Fruit fly (Drosophila melanogaster): ENCODE data around the gene CG32638.

- TF ChIP-seq D1 (tag; optimal IDR thresholded peaks at IDR 0.05) (no peak), gl (tag; optimal IDR thresholded peaks at IDR 0.05) (no peak), CG12605 (GFP tag; IDR thresholded peaks at IDR 0.05) (no peak), CG4496 (GFP tag; IDR thresholded peaks at IDR 0.05) (peak; percentile 79; the same call in 2 of the 3 replicates), Pif1B (GFP tag; optimal IDR thresholded peaks at IDR 0.05) (peak; percentile 41), CG8301 (tag; optimal IDR thresholded peaks at IDR 0.05) (peak; percentile 39)
Observed at dm6 chrX:13135702-13136101, 7.1 kb upstream of the CG32638 start.
